Worm (Caenorhabditis elegans) whole organism, young adult: Measurements from ENCODE around the gene C16A11.7.

Source experiments
- B0019.2 ChIP-seq: fragments of 200-800 bp; sonication (Bioruptor generic); conservative IDR thresholded peaks from 2 replicates; pipeline ENCODE4 v1.3.6; 2022; ENCODE audit warnings: missing genetic modification reagents, missing genetic modification characterization, missing compliant biosample characterization
- F37B4.10 ChIP-seq: fragments of 200-800 bp; sonication (Bioruptor generic); IDR thresholded peaks from 2 replicates; pipeline ENCODE4 v1.3.6; 2022; ENCODE audit warnings: missing genetic modification characterization, missing compliant biosample characterization
- F52B5.7 ChIP-seq: sonication (generic microtip); optimal IDR thresholded peaks from 2 replicates; lab custom pipeline; 2016; ENCODE audit warnings: mild to moderate bottlenecking, missing genetic modification characterization, missing compliant biosample characterization
- F55B11.4 ChIP-seq: sonication (generic microtip); optimal IDR thresholded peaks from 2 replicates; lab custom pipeline; 2016; ENCODE audit warnings: missing compliant biosample characterization, missing genetic modification characterization, borderline replicate concordance; ENCODE audit not compliant: insufficient read depth
- T07F8.4 ChIP-seq: sonication (generic microtip); optimal IDR thresholded peaks from 2 replicates; lab custom pipeline; 2016; ENCODE audit warnings: mild to moderate bottlenecking, missing genetic modification characterization, moderate library complexity, missing compliant biosample characterization
- Y79H2A.3 ChIP-seq: fragments of 200-800 bp; sonication (Bioruptor generic); conservative IDR thresholded peaks from 2 replicates; pipeline ENCODE4 v1.3.6; 2022; ENCODE audit warnings: missing genetic modification reagents, missing genetic modification characterization, missing compliant biosample characterization
- Y95B8A.8 ChIP-seq: fragments of 200-800 bp; sonication (Bioruptor generic); IDR thresholded peaks from 2 replicates; pipeline ENCODE4 v1.3.6; 2022; ENCODE audit warnings: missing genetic modification reagents, missing genetic modification characterization, missing compliant biosample characterization
- ZK185.1 ChIP-seq: sonication (generic microtip); optimal IDR thresholded peaks from 2 replicates; lab custom pipeline; 2016; ENCODE audit warnings: mild to moderate bottlenecking, missing genetic modification characterization, missing compliant biosample characterization; ENCODE audit not compliant: poor library complexity, severe bottlenecking
- ama-1 ChIP-seq, 3 experiments: fragments of 150-350 bp in 1 of 3; sonication (generic microtip) in 2 of 3; optimal IDR thresholded peaks; 2 replicates each; lab custom pipeline; 2014 to 2018; ENCODE audit warnings: missing biosample characterization in 2 of 3, missing genetic modification characterization in 2 of 3, missing genetic modification reagents in 2 of 3
- bed-1 ChIP-seq: fragments of 200-800 bp; sonication (Bioruptor generic); IDR thresholded peaks from 2 replicates; pipeline ENCODE4 v1.3.6; 2022; ENCODE audit warnings: missing genetic modification reagents, missing genetic modification characterization, missing compliant biosample characterization
- cebp-1 ChIP-seq, 2 experiments: fragments of 200-800 bp in 1 of 2; sonication (Bioruptor generic) in 1 of 2; sonication (generic microtip) in 1 of 2; IDR thresholded peaks in 1 of 2; optimal IDR thresholded peaks in 1 of 2; 2 replicates each; pipeline versions ENCODE4 v1.3.6 to Lab custom; 2017 to 2022; ENCODE audit warnings: missing compliant biosample characterization in 2 of 2, missing genetic modification characterization in 2 of 2, mild to moderate bottlenecking in 1 of 2, missing genetic modification reagents in 1 of 2, moderate library complexity in 1 of 2
- cebp-2 ChIP-seq: fragments of 200-800 bp; sonication (Bioruptor generic); IDR thresholded peaks from 2 replicates; pipeline ENCODE4 v1.3.6; 2022; ENCODE audit warnings: missing genetic modification characterization, missing compliant biosample characterization
- ceh-40 ChIP-seq: fragments of 200-800 bp; sonication (Bioruptor generic); IDR thresholded peaks from 2 replicates; pipeline ENCODE4 v1.3.6; 2022; ENCODE audit warnings: missing genetic modification characterization, missing compliant biosample characterization
- ceh-58 ChIP-seq: fragments of 200-800 bp; sonication (Bioruptor generic); IDR thresholded peaks from 2 replicates; pipeline ENCODE4 v1.3.6; 2022; ENCODE audit warnings: missing genetic modification characterization, missing compliant biosample characterization
- ceh-79 ChIP-seq: sonication (generic microtip); optimal IDR thresholded peaks from 2 replicates; lab custom pipeline; 2017; ENCODE audit warnings: mild to moderate bottlenecking, missing genetic modification characterization, missing compliant biosample characterization
- die-1 ChIP-seq: sonication (generic microtip); optimal IDR thresholded peaks from 2 replicates; lab custom pipeline; 2016; ENCODE audit warnings: missing genotype, mild to moderate bottlenecking, missing genetic modification characterization, missing compliant biosample characterization
- dpff-1 ChIP-seq: sonication (generic microtip); optimal IDR thresholded peaks from 2 replicates; lab custom pipeline; 2017; ENCODE audit warnings: mild to moderate bottlenecking, missing genetic modification characterization, missing compliant biosample characterization
- efl-1 ChIP-seq: fragments of 150-350 bp; optimal IDR thresholded peaks from 2 replicates; lab custom pipeline; 2014; ENCODE audit warnings: missing biosample characterization, missing genetic modification reagents, missing genetic modification characterization
- ekl-4 ChIP-seq: fragments of 200-800 bp; sonication (Bioruptor generic); IDR thresholded peaks from 2 replicates; pipeline ENCODE4 v1.3.6; 2022; ENCODE audit warnings: missing genetic modification reagents, missing genetic modification characterization, missing compliant biosample characterization
- fkh-3 ChIP-seq: sonication (generic microtip); optimal IDR thresholded peaks from 2 replicates; lab custom pipeline; 2016; ENCODE audit warnings: mild to moderate bottlenecking, missing genetic modification characterization, missing compliant biosample characterization
- him-1 ChIP-seq: sonication (generic microtip); optimal IDR thresholded peaks from 2 replicates; lab custom pipeline; 2016; ENCODE audit warnings: missing genotype, missing genetic modification reagents, missing genetic modification characterization, missing compliant biosample characterization
- hsf-1 ChIP-seq: fragments of 200-800 bp; sonication (Bioruptor generic); IDR thresholded peaks from 2 replicates; pipeline ENCODE4 v1.3.6; 2022; ENCODE audit warnings: missing genetic modification reagents, missing genetic modification characterization, missing compliant biosample characterization
- lag-1 ChIP-seq: fragments of 200-800 bp; sonication (Bioruptor generic); IDR thresholded peaks from 2 replicates; pipeline ENCODE4 v1.3.6; 2022; ENCODE audit warnings: missing genetic modification reagents, missing genetic modification characterization, missing compliant biosample characterization
- let-526 ChIP-seq: fragments of 200-800 bp; sonication (Bioruptor generic); IDR thresholded peaks from 2 replicates; pipeline ENCODE4 v1.3.6; 2022; ENCODE audit warnings: missing genetic modification reagents, missing genetic modification characterization, missing compliant biosample characterization
- lin-26 ChIP-seq: fragments of 200-800 bp; sonication (Bioruptor generic); IDR thresholded peaks from 2 replicates; pipeline ENCODE4 v1.3.6; 2022; ENCODE audit warnings: missing genetic modification reagents, missing genetic modification characterization, missing compliant biosample characterization
- lin-54 ChIP-seq: fragments of 200-800 bp; sonication (Bioruptor generic); optimal IDR thresholded peaks from 2 replicates; lab custom pipeline; 2018; ENCODE audit warnings: mild to moderate bottlenecking, missing genetic modification characterization, missing compliant biosample characterization
- lir-1 ChIP-seq: fragments of 200-800 bp; sonication (Bioruptor generic); conservative IDR thresholded peaks from 2 replicates; pipeline ENCODE4 v1.3.6; 2022; ENCODE audit warnings: missing genetic modification reagents, missing genetic modification characterization, missing compliant biosample characterization
- lsy-27 ChIP-seq: sonication (generic microtip); optimal IDR thresholded peaks from 2 replicates; lab custom pipeline; 2017; ENCODE audit warnings: missing genetic modification characterization, mild to moderate bottlenecking, missing compliant biosample characterization, antibody characterized with exemption, missing genotype, borderline replicate concordance; ENCODE audit not compliant: insufficient read depth
- mes-4 ChIP-seq: sonication (generic microtip); optimal IDR thresholded peaks from 2 replicates; lab custom pipeline; 2016; ENCODE audit warnings: missing genotype, missing genetic modification characterization, missing compliant biosample characterization
- nhr-80 ChIP-seq: sonication (generic microtip); optimal IDR thresholded peaks from 2 replicates; lab custom pipeline; 2016; ENCODE audit warnings: missing genetic modification characterization, missing compliant biosample characterization
- pha-4 ChIP-seq: fragments of 150-350 bp; sonication (generic microtip); optimal IDR thresholded peaks from 2 replicates; lab custom pipeline; 2014; ENCODE audit warnings: missing biosample characterization, missing genetic modification reagents, missing genetic modification characterization
- rec-8 ChIP-seq, 2 experiments: sonication (generic microtip); optimal IDR thresholded peaks; 2 replicates each; lab custom pipeline; 2016; ENCODE audit warnings: mild to moderate bottlenecking in 2 of 2, missing genetic modification characterization in 2 of 2, missing genetic modification reagents in 2 of 2, missing genotype in 2 of 2, missing biosample characterization in 1 of 2, missing compliant biosample characterization in 1 of 2, moderate library complexity in 1 of 2
- sdz-38 ChIP-seq: sonication (generic microtip); optimal IDR thresholded peaks from 2 replicates; lab custom pipeline; 2016; ENCODE audit warnings: missing genotype, missing genetic modification characterization, missing compliant biosample characterization
- snpc-1.1 ChIP-seq: sonication (generic microtip); optimal IDR thresholded peaks from 2 replicates; lab custom pipeline; 2017; ENCODE audit warnings: missing genetic modification characterization, mild to moderate bottlenecking, missing compliant biosample characterization, antibody characterized with exemption, moderate library complexity, missing genotype, missing genetic modification reagents; ENCODE audit not compliant: insufficient read depth
- snpc-1.3 ChIP-seq: sonication (generic microtip); optimal IDR thresholded peaks from 2 replicates; lab custom pipeline; 2017; ENCODE audit warnings: missing genetic modification characterization, mild to moderate bottlenecking, missing compliant biosample characterization, antibody characterized with exemption, moderate library complexity, missing genotype, missing genetic modification reagents; ENCODE audit not compliant: insufficient read depth
- snpc-4 ChIP-seq, 5 experiments: fragments of 150-350 bp in 1 of 5; sonication (generic microtip) in 4 of 5; optimal IDR thresholded peaks; 2 replicates each; lab custom pipeline; 2014 to 2018; ENCODE audit warnings: missing genetic modification characterization in 5 of 5, missing biosample characterization in 3 of 5, antibody characterized with exemption in 2 of 5, mild to moderate bottlenecking in 2 of 5, missing compliant biosample characterization in 2 of 5, missing genotype in 2 of 5, moderate library complexity in 2 of 5, missing genetic modification reagents in 1 of 5
- somi-1 ChIP-seq: fragments of 200-800 bp; sonication (Bioruptor generic); optimal IDR thresholded peaks from 2 replicates; lab custom pipeline; 2018; ENCODE audit warnings: mild to moderate bottlenecking, missing genetic modification characterization, missing compliant biosample characterization
- tlf-1 ChIP-seq: fragments of 200-800 bp; sonication (Bioruptor generic); optimal IDR thresholded peaks from 2 replicates; lab custom pipeline; 2018; ENCODE audit warnings: mild to moderate bottlenecking, missing genetic modification characterization, missing compliant biosample characterization
- unc-130 ChIP-seq: sonication (generic microtip); optimal IDR thresholded peaks from 2 replicates; lab custom pipeline; 2016; ENCODE audit warnings: missing genetic modification reagents, missing genetic modification characterization, missing compliant biosample characterization
- ztf-18 ChIP-seq: sonication (generic microtip); optimal IDR thresholded peaks from 2 replicates; lab custom pipeline; 2016; ENCODE audit warnings: missing genotype, mild to moderate bottlenecking, missing genetic modification characterization, missing compliant biosample characterization
- ztf-22 ChIP-seq: fragments of 200-800 bp; sonication (Bioruptor generic); optimal IDR thresholded peaks from 2 replicates; lab custom pipeline; 2018; ENCODE audit warnings: mild to moderate bottlenecking, missing genetic modification characterization, moderate library complexity, missing compliant biosample characterization

Gene C16A11.7

DNA sequence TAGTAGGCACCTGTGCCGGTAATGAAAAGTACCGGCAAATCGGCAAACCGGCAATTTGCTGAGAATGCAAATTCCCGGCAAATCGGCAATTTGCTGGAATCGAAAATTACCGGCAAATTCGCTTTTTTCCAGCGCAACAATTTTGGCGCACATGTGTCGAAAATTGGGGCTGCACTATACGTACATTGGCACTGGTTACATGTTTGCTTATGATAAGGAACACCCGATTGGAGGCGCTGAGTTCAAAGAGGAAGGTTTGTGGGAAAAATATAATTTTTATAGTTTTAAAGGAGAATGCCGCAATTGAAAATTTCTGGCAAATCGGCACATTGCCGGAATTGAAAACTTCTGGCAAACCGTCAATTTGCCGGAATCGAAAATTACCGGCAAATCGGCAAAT, 40.5 kb upstream of the C16A11.7 start:
- TF ChIP-seq efl-1 (GFP tag; lab: Kevin White, UChicago) (no peak), T07F8.4 (tag; lab: Kevin White, UChicago) (no peak), F37B4.10 (GFP tag; lab: Robert Waterston, UW) (no peak), Y95B8A.8 (0 out of 2 replicates have a peak, but pooled peaks have one; percentile 41), snpc-1.3 (no peak), ZK185.1 (no peak), ama-1 (optimal IDR thresholded peaks at IDR 0.05; lab: Kevin White, UChicago) (no peak), ama-1 (GFP tag; optimal IDR thresholded peaks at IDR 0.05; lab: Kevin White, UChicago) (no peak), die-1 (tag; lab: Kevin White, UChicago) (no peak), nhr-80 (tag; lab: Kevin White, UChicago) (peak; percentile 35), him-1 (tag; lab: Kevin White, UChicago) (no peak), dpff-1 (tag; lab: Kevin White, UChicago) (no peak), lin-26 (no peak), lsy-27 (tag; lab: Kevin White, UChicago) (no peak), snpc-1.1 (tag; lab: Kevin White, UChicago) (no peak), ceh-40 (GFP tag; lab: Robert Waterston, UW) (no peak), snpc-4 (GFP tag; optimal IDR thresholded peaks at IDR 0.05; lab: Kevin White, UChicago) (no peak), snpc-4 (tag; optimal IDR thresholded peaks at IDR 0.05; lab: Kevin White, UChicago) (no peak), mes-4 (tag; lab: Kevin White, UChicago) (no peak)

DNA sequence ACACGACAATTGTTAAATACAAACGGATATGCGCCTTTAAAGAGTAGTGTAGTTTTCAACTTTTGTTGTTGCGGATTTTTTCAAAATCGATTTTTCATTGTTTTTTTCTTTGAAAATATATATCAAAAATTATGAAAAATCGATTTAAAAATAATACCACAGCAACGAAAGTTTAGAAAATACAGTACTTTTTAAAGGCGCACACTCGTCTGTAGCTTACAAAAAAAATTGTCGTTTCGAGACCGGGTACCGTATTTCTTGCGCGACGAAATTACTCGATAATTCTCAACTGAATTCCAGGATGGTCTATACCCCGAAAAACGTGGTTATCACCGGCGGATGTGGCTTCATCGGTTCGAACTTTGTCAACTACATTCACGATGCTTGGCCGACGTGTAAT, 38.0 kb upstream of the C16A11.7 start, which contains the start of gene rml-4:
Gene rml-4, plus strand, starts transcription at position 301 of the 400 bp plus-strand sequence.
- TF ChIP-seq bed-1 (no peak), hsf-1 (GFP tag; lab: Robert Waterston, UW) (no peak), B0019.2 (GFP tag; lab: Robert Waterston, UW) (no peak), ZK185.1 (no peak), sdz-38 (tag; lab: Kevin White, UChicago) (no peak), cebp-1 (GFP tag; IDR thresholded peaks at IDR 0.05; lab: Robert Waterston, UW) (no peak), cebp-1 (tag; optimal IDR thresholded peaks at IDR 0.05; lab: Kevin White, UChicago) (no peak), ztf-22 (no peak), F52B5.7 (tag; lab: Kevin White, UChicago) (no peak), snpc-1.3 (no peak), let-526 (GFP tag; lab: Robert Waterston, UW) (no peak), mes-4 (tag; lab: Kevin White, UChicago) (no peak), ztf-18 (tag; lab: Kevin White, UChicago) (no peak), ceh-58 (GFP tag; lab: Robert Waterston, UW) (no peak), lin-54 (no peak), unc-130 (no peak)

DNA sequence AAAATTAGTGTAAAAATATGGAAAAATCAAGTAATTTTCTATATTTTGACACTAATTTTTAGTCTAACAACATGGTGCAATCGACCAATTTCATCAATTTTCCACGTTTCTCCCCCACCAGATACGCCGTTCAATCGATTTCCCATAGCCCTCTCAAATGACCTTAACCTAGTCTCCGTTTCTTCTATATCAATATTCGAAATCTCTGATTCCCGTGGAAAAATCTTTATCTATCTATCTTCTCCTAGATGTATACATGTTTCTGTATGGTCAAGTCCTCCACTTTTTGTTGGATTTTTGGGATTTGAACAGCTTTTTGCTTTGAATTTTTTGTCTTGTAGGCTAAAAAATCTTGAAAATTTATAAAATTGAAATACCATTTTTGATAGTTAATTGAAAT, 37.4 kb upstream of the C16A11.7 start:
- TF ChIP-seq ceh-58 (GFP tag; lab: Robert Waterston, UW) (no peak), let-526 (GFP tag; lab: Robert Waterston, UW) (no peak), ceh-79 (tag; lab: Kevin White, UChicago) (no peak), ekl-4 (GFP tag; lab: Robert Waterston, UW) (no peak), tlf-1 (GFP tag; lab: Kevin White, UChicago) (no peak), pha-4 (tag; lab: Kevin White, UChicago) (no peak), lir-1 (GFP tag; lab: Robert Waterston, UW) (no peak), rec-8 (tag; optimal IDR thresholded peaks at IDR 0.05; lab: Kevin White, UChicago) (no peak), lag-1 (GFP tag; lab: Robert Waterston, UW) (no peak), Y79H2A.3 (no peak), F55B11.4 (no peak), fkh-3 (tag; lab: Kevin White, UChicago) (no peak), somi-1 (GFP tag; lab: Kevin White, UChicago) (no peak), cebp-2 (GFP tag; lab: Robert Waterston, UW) (no peak)
- TF ChIP-seq, all 124 proteins: peak for 0
